Fruit fly (Drosophila melanogaster) whole organism, prepupa: ENCODE measurements around the gene CG15530.

Experiments
- CG10631 ChIP-seq: fragments of 200-800 bp; sonication (Bioruptor generic); optimal IDR thresholded peaks from 2 replicates; lab custom pipeline; 2016; ENCODE audit warnings: missing biosample characterization, missing genetic modification characterization
- CG10669 ChIP-seq: fragments of 200-800 bp; sonication (Bioruptor generic); optimal IDR thresholded peaks from 3 replicates; lab custom pipeline; 2018; ENCODE audit warnings: missing biosample characterization, mild to moderate bottlenecking, missing genetic modification characterization, moderate library complexity
- CG11294 ChIP-seq: fragments of 200-800 bp; sonication (Bioruptor generic); IDR thresholded peaks from 2 replicates; pipeline ENCODE4 v1.3.6; 2022; ENCODE audit warnings: missing biosample characterization, missing genetic modification characterization
- CG11762 ChIP-seq: fragments of 200-800 bp; sonication (Bioruptor generic); optimal IDR thresholded peaks from 3 replicates; lab custom pipeline; 2016; ENCODE audit warnings: missing biosample characterization, missing genetic modification characterization; ENCODE audit not compliant: insufficient read depth
- CG15336 ChIP-seq: fragments of 200-800 bp; sonication (Bioruptor generic); IDR thresholded peaks from 2 replicates; pipeline ENCODE4 v1.3.6; 2022; ENCODE audit warnings: missing biosample characterization, missing genetic modification characterization
- CG1621 ChIP-seq: fragments of 200-800 bp; sonication (Bioruptor generic); optimal IDR thresholded peaks from 3 replicates; lab custom pipeline; 2018; ENCODE audit warnings: missing biosample characterization, mild to moderate bottlenecking, missing genetic modification characterization
- CG16779 ChIP-seq: fragments of 200-800 bp; sonication (Bioruptor generic); optimal IDR thresholded peaks from 3 replicates; lab custom pipeline; 2017; ENCODE audit warnings: missing biosample characterization, mild to moderate bottlenecking, missing genetic modification characterization
- CG3032 ChIP-seq: fragments of 200-800 bp; optimal IDR thresholded peaks from 2 replicates; lab custom pipeline; 2019; ENCODE audit warnings: missing biosample characterization, mild to moderate bottlenecking, missing genetic modification characterization, moderate library complexity
- CG31627 ChIP-seq: fragments of 200-800 bp; sonication (Bioruptor generic); optimal IDR thresholded peaks from 3 replicates; lab custom pipeline; 2016; ENCODE audit warnings: missing biosample characterization, missing genetic modification characterization
- CG32006 ChIP-seq: fragments of 200-800 bp; sonication (Bioruptor generic); optimal IDR thresholded peaks from 3 replicates; lab custom pipeline; 2017; ENCODE audit warnings: missing biosample characterization, mild to moderate bottlenecking, missing genetic modification characterization
- CG34406 ChIP-seq: fragments of 200-800 bp; sonication (Bioruptor generic); optimal IDR thresholded peaks from 3 replicates; lab custom pipeline; 2016; ENCODE audit warnings: missing biosample characterization, missing genetic modification characterization
- CG3919 ChIP-seq: fragments of 200-800 bp; sonication (Bioruptor generic); optimal IDR thresholded peaks from 3 replicates; lab custom pipeline; 2016; ENCODE audit warnings: missing biosample characterization, missing genetic modification characterization
- CG4318 ChIP-seq: fragments of 200-800 bp; sonication (Bioruptor generic); optimal IDR thresholded peaks from 3 replicates; lab custom pipeline; 2017; ENCODE audit warnings: missing biosample characterization, mild to moderate bottlenecking, missing genetic modification characterization
- CG6276 ChIP-seq: fragments of 200-800 bp; sonication (Bioruptor generic); optimal IDR thresholded peaks from 2 replicates; lab custom pipeline; 2017; ENCODE audit warnings: missing biosample characterization, mild to moderate bottlenecking, missing genetic modification characterization
- CG6808 ChIP-seq: fragments of 200-800 bp; sonication (Bioruptor generic); optimal IDR thresholded peaks from 3 replicates; lab custom pipeline; 2017; ENCODE audit warnings: missing biosample characterization, missing genetic modification characterization, mild to moderate bottlenecking, moderate library complexity, missing genetic modification reagents
- CG7368 ChIP-seq: fragments of 200-800 bp; sonication (Bioruptor generic); optimal IDR thresholded peaks from 3 replicates; lab custom pipeline; 2016; ENCODE audit warnings: missing biosample characterization, missing genetic modification characterization
- CG8119 ChIP-seq: fragments of 200-800 bp; sonication (Bioruptor generic); IDR thresholded peaks from 3 replicates; pipeline ENCODE4 v1.3.6; 2022; ENCODE audit warnings: missing biosample characterization, missing genetic modification characterization
- CG8632 ChIP-seq: fragments of 200-800 bp; sonication (Bioruptor generic); optimal IDR thresholded peaks from 3 replicates; lab custom pipeline; 2016; ENCODE audit warnings: missing biosample characterization, missing genetic modification characterization
- CG9139 ChIP-seq: fragments of 200-800 bp; sonication (Bioruptor generic); optimal IDR thresholded peaks from 3 replicates; lab custom pipeline; 2017; ENCODE audit warnings: missing biosample characterization, mild to moderate bottlenecking, missing genetic modification characterization
- Eip75B ChIP-seq: fragments of 200-800 bp; sonication (Bioruptor generic); optimal IDR thresholded peaks from 3 replicates; lab custom pipeline; 2016; ENCODE audit warnings: missing biosample characterization, missing genetic modification characterization
- Eip78C ChIP-seq: fragments of 200-800 bp; sonication (Bioruptor generic); peaks from one replicate; lab custom pipeline; 2016; ENCODE audit warnings: missing biosample characterization, missing genetic modification characterization
- Eip93F ChIP-seq: fragments of 200-800 bp; sonication (Bioruptor generic); optimal IDR thresholded peaks from 2 replicates; lab custom pipeline; 2016; ENCODE audit warnings: missing biosample characterization, mild to moderate bottlenecking, missing genetic modification characterization
- Ets21C ChIP-seq: fragments of 200-800 bp; sonication (Bioruptor generic); optimal IDR thresholded peaks from 3 replicates; lab custom pipeline; 2016; ENCODE audit warnings: missing biosample characterization, missing genetic modification characterization
- Ets96B ChIP-seq: fragments of 200-800 bp; optimal IDR thresholded peaks from 2 replicates; lab custom pipeline; 2019; ENCODE audit warnings: missing biosample characterization, mild to moderate bottlenecking, missing genetic modification characterization, moderate library complexity
- Gug ChIP-seq: fragments of 200-800 bp; sonication (Bioruptor generic); IDR thresholded peaks from 2 replicates; pipeline ENCODE4 v1.3.6; 2022; ENCODE audit warnings: missing biosample characterization, missing genetic modification characterization
- Hr39 ChIP-seq: fragments of 200-800 bp; sonication (Bioruptor generic); optimal IDR thresholded peaks from 2 replicates; lab custom pipeline; 2016; ENCODE audit warnings: missing biosample characterization, missing genetic modification characterization
- Hr4 ChIP-seq: fragments of 200-800 bp; sonication (Bioruptor generic); optimal IDR thresholded peaks from 3 replicates; lab custom pipeline; 2016; ENCODE audit warnings: missing biosample characterization, missing genetic modification characterization
- Lpt ChIP-seq: fragments of 200-800 bp; sonication (Bioruptor generic); optimal IDR thresholded peaks from 3 replicates; lab custom pipeline; 2016; ENCODE audit warnings: missing biosample characterization, missing genetic modification characterization
- Met ChIP-seq: fragments of 200-800 bp; sonication (Bioruptor generic); optimal IDR thresholded peaks from 3 replicates; lab custom pipeline; 2016; ENCODE audit warnings: missing biosample characterization, missing genetic modification characterization
- Smox ChIP-seq: fragments of 200-800 bp; sonication (Bioruptor generic); optimal IDR thresholded peaks from 3 replicates; lab custom pipeline; 2016; ENCODE audit warnings: missing biosample characterization, missing genetic modification characterization
- Sox102F ChIP-seq: fragments of 200-800 bp; sonication (Bioruptor generic); optimal IDR thresholded peaks from 2 replicates; lab custom pipeline; 2016; ENCODE audit warnings: missing biosample characterization, mild to moderate bottlenecking, missing genetic modification characterization
- Sox14 ChIP-seq: fragments of 200-800 bp; sonication (Bioruptor generic); optimal IDR thresholded peaks from 3 replicates; lab custom pipeline; 2016; ENCODE audit warnings: missing biosample characterization, missing genetic modification characterization
- Sox15 ChIP-seq: fragments of 200-800 bp; sonication (Bioruptor generic); optimal IDR thresholded peaks from 3 replicates; lab custom pipeline; 2016; ENCODE audit warnings: missing biosample characterization, missing genetic modification characterization
- achi ChIP-seq: fragments of 200-800 bp; sonication (Bioruptor generic); optimal IDR thresholded peaks from 3 replicates; lab custom pipeline; 2016; ENCODE audit warnings: missing biosample characterization, missing genetic modification characterization
- acj6 ChIP-seq: fragments of 200-800 bp; sonication (Bioruptor generic); optimal IDR thresholded peaks from 3 replicates; lab custom pipeline; 2016; ENCODE audit warnings: missing biosample characterization, missing genetic modification characterization
- dac ChIP-seq: fragments of 200-800 bp; sonication (Bioruptor generic); optimal IDR thresholded peaks from 2 replicates; lab custom pipeline; 2017; ENCODE audit warnings: missing biosample characterization, mild to moderate bottlenecking, missing genetic modification characterization
- dsx ChIP-seq: fragments of 200-800 bp; optimal IDR thresholded peaks from 3 replicates; lab custom pipeline; 2019; ENCODE audit warnings: missing biosample characterization, mild to moderate bottlenecking, missing genetic modification characterization, moderate library complexity; ENCODE audit not compliant: poor library complexity, severe bottlenecking
- eg ChIP-seq: fragments of 200-800 bp; sonication (Bioruptor generic); IDR thresholded peaks from 3 replicates; pipeline ENCODE4 v1.3.6; 2022; ENCODE audit warnings: missing biosample characterization, missing genetic modification characterization
- esn ChIP-seq: fragments of 200-800 bp; sonication (Bioruptor generic); optimal IDR thresholded peaks from 2 replicates; lab custom pipeline; 2016; ENCODE audit warnings: missing biosample characterization, mild to moderate bottlenecking, missing genetic modification characterization, moderate library complexity
- fd85E ChIP-seq: fragments of 200-800 bp; sonication (Bioruptor generic); optimal IDR thresholded peaks from 3 replicates; lab custom pipeline; 2016; ENCODE audit warnings: missing biosample characterization, missing genetic modification characterization
- fkh ChIP-seq: fragments of 200-800 bp; sonication (Bioruptor generic); optimal IDR thresholded peaks from 3 replicates; lab custom pipeline; 2017; ENCODE audit warnings: missing biosample characterization, mild to moderate bottlenecking, missing genetic modification characterization, moderate library complexity
- net ChIP-seq: fragments of 200-800 bp; sonication (Bioruptor generic); optimal IDR thresholded peaks from 3 replicates; lab custom pipeline; 2016; ENCODE audit warnings: missing biosample characterization, missing genetic modification characterization
- pdm3 ChIP-seq: fragments of 200-800 bp; sonication (Bioruptor generic); optimal IDR thresholded peaks from 3 replicates; lab custom pipeline; 2016; ENCODE audit warnings: missing biosample characterization, missing genetic modification characterization
- salr ChIP-seq, 2 experiments: fragments of 200-800 bp; sonication (Bioruptor generic); optimal IDR thresholded peaks; 3 replicates each; lab custom pipeline; 2016 to 2018; ENCODE audit warnings: missing biosample characterization in 2 of 2, missing genetic modification characterization in 2 of 2, mild to moderate bottlenecking in 1 of 2
- spab ChIP-seq: fragments of 200-800 bp; sonication (Bioruptor generic); optimal IDR thresholded peaks from 2 replicates; lab custom pipeline; 2017; ENCODE audit warnings: missing biosample characterization, mild to moderate bottlenecking, missing genetic modification characterization, missing genetic modification reagents
- ss ChIP-seq, 2 experiments: fragments of 200-800 bp; sonication (Bioruptor generic); optimal IDR thresholded peaks; 2 replicates in 1 of 2; 3 replicates in 1 of 2; lab custom pipeline; 2017 to 2018; ENCODE audit warnings: mild to moderate bottlenecking in 2 of 2, missing biosample characterization in 2 of 2, missing genetic modification characterization in 2 of 2, moderate library complexity in 1 of 2
- svp ChIP-seq: fragments of 200-800 bp; sonication (Bioruptor generic); peaks from one replicate; lab custom pipeline; 2016; ENCODE audit warnings: missing biosample characterization, missing genetic modification characterization
- topi ChIP-seq: fragments of 200-800 bp; sonication (Bioruptor generic); optimal IDR thresholded peaks from 3 replicates; lab custom pipeline; 2016; ENCODE audit warnings: missing biosample characterization, missing genetic modification characterization
- vri ChIP-seq: fragments of 200-800 bp; sonication (Bioruptor generic); optimal IDR thresholded peaks from 3 replicates; lab custom pipeline; 2016; ENCODE audit warnings: missing biosample characterization, mild to moderate bottlenecking, missing genetic modification characterization

Gene CG15530

DNA sequence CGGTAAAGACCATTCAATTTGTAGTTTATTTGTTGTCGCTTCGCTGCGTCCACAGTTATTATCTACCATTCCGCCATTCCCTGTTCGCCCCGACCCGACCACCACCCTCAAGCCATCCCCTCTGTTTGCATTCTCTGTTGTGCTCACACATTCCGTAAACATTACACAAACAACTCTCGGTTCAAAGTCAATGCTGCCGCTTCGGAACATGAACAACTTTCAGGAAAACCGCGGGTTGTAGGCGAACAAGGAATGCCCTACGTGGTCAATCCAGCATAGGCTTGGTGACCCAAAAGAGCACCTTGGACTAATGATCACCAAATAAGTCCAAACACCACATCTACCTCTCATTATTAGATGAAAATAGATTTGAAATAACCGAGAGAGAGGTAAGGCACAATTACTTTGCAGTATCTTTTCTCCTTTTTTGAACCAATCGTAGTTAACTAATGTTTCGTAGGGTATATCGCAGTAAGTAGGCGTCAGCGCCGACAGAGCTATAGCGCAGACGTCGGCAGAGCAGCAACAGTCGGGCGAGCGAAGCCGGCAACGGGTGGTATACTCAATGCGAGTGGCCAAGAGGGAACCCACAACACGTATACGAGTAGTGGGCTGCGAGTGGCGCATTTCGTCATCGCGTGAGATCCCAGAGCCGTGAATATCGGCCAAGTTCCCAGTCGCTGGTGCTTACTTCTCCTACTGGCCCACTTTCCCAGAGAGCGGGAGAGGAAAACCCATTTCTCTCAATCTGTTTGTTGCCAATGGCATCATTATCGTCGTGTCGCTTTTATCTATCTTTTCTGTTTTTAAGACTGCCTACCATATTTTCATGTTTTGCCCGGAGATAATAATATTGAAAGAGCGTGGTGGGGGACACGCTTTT, 25.7 kb downstream of the CG15530 start:
- TF ChIP-seq Lpt (GFP tag; lab: Kevin White, UChicago) = peak; percentile 80
- TF ChIP-seq dsx = peak; percentile 60
- TF ChIP-seq CG11762 (GFP tag; lab: Kevin White, UChicago) = peak; percentile 72
- TF ChIP-seq Ets21C = no peak
- no peak for TF ChIP-seq Sox102F (GFP tag; lab: Kevin White, UChicago)
- TF ChIP-seq CG8119 (GFP tag; lab: Robert Waterston, UW) = peak; percentile 77
- TF ChIP-seq topi (GFP tag; lab: Kevin White, UChicago) = peak; percentile 59
- peak; percentile 65 for TF ChIP-seq Met (GFP tag; lab: Kevin White, UChicago)
- TF ChIP-seq vri (GFP tag; lab: Kevin White, UChicago) = peak; percentile 24
- TF ChIP-seq fd85E (GFP tag; lab: Kevin White, UChicago) = peak; percentile 13
- peak; percentile 70 for TF ChIP-seq CG7368
- TF ChIP-seq fkh = peak; percentile 99
- peak; percentile 39 for TF ChIP-seq CG31627 (GFP tag; lab: Kevin White, UChicago)
- TF ChIP-seq Gug = 0 out of 2 replicates have a peak, but pooled peaks have one; percentile 32
- TF ChIP-seq Hr4 (GFP tag; lab: Kevin White, UChicago) = peak; percentile 78
- peak; percentile 67 for TF ChIP-seq CG16779 (tag; lab: Kevin White, UChicago)
- peak; percentile 67 for TF ChIP-seq svp
- TF ChIP-seq Ets96B (tag; lab: Kevin White, UChicago) = peak; percentile 75
- TF ChIP-seq Eip75B (GFP tag; lab: Kevin White, UChicago) = peak; percentile 79
- TF ChIP-seq CG8632 (GFP tag; lab: Kevin White, UChicago) = peak; percentile 14
- TF ChIP-seq CG32006 (GFP tag; lab: Kevin White, UChicago) = peak; percentile 85
- TF ChIP-seq salr (GFP tag; optimal IDR thresholded peaks at IDR 0.05; lab: Kevin White, UChicago) = peak in 1 of 2 experiments; percentile 63
- TF ChIP-seq spab = peak; percentile 48
- TF ChIP-seq dac = peak; percentile 59
- TF ChIP-seq eg (GFP tag; lab: Robert Waterston, UW) = peak; percentile 75; the same call in 2 of the 3 replicates
- TF ChIP-seq Sox14 (GFP tag; lab: Kevin White, UChicago) = peak; percentile 40
- TF ChIP-seq CG34406 = peak; percentile 58
- peak; percentile 63 for TF ChIP-seq CG4318 (GFP tag; lab: Kevin White, UChicago)
- TF ChIP-seq CG3919 = peak; percentile 74
- peak; percentile 72 for TF ChIP-seq CG10669
- TF ChIP-seq ss (GFP tag; optimal IDR thresholded peaks at IDR 0.05; lab: Kevin White, UChicago) = peak; percentile 61 to 72
- peak; percentile 64; the same call in 1 of the 2 replicates for TF ChIP-seq CG15336 (GFP tag; lab: Robert Waterston, UW)
- TF ChIP-seq CG9139 (GFP tag; lab: Kevin White, UChicago) = peak; percentile 2
- peak; percentile 65 for TF ChIP-seq Sox15
- peak; percentile 84 for TF ChIP-seq CG6276 (GFP tag; lab: Kevin White, UChicago)
- peak; percentile 69 for TF ChIP-seq net (GFP tag; lab: Kevin White, UChicago)
- TF ChIP-seq Eip78C (GFP tag; lab: Kevin White, UChicago) = peak; percentile 94
- TF ChIP-seq CG6808 (GFP tag; lab: Kevin White, UChicago) = peak; percentile 66
- TF ChIP-seq CG1621 (tag; lab: Kevin White, UChicago) = peak; percentile 46
- peak; percentile 61 for TF ChIP-seq esn (GFP tag; lab: Kevin White, UChicago)
- peak; percentile 64 for TF ChIP-seq CG10631 (GFP tag; lab: Kevin White, UChicago)
- TF ChIP-seq CG3032 = peak; percentile 69
- peak; percentile 40 for TF ChIP-seq Hr39 (GFP tag; lab: Kevin White, UChicago)
- TF ChIP-seq CG11294 (GFP tag; lab: Robert Waterston, UW) = peak; percentile 70
- peak; percentile 69 for TF ChIP-seq pdm3
- peak; percentile 60 for TF ChIP-seq acj6 (GFP tag; lab: Kevin White, UChicago)
- peak; percentile 80 for TF ChIP-seq achi (GFP tag; lab: Kevin White, UChicago)
- no peak for TF ChIP-seq Eip93F (GFP tag; lab: Kevin White, UChicago)
- peak; percentile 33 for TF ChIP-seq Smox (GFP tag; lab: Kevin White, UChicago)
